Fruit fly (Drosophila melanogaster): ENCODE results near the gene CG5151.

dm6 chr3L:16183493-16183892 lies 19.0 kb upstream of the CG5151 start:
- TF ChIP-seq tio (GFP tag; optimal IDR thresholded peaks at IDR 0.05): no peak
- no peak for TF ChIP-seq crp (GFP tag; optimal IDR thresholded peaks at IDR 0.05)
- TF ChIP-seq CG8478 (optimal IDR thresholded peaks at IDR 0.05): no peak
- TF ChIP-seq gt (GFP tag; IDR thresholded peaks at IDR 0.05): no peak
- no peak for TF ChIP-seq CG31365 (tag; optimal IDR thresholded peaks at IDR 0.05)
- TF ChIP-seq Oli (tag; optimal IDR thresholded peaks at IDR 0.05): no peak
